ENCODE assay signal across 2 worm cellular contexts in genomic region chrIV:6393329-6393728, ce11.
TF ChIP-seq lines count a peak whose summit lies in the region.

No protein-coding gene starts in this region.

TF ChIP-seq in whole organism, L1 larva, 84 proteins besides CTCF, POLR2A, EP300 and RAD21 (continued from another document):
- peak; percentile 68 to 76 for TF ChIP-seq lsy-2 (tag; optimal IDR thresholded peaks at IDR 0.05; lab: Kevin White, UChicago)
- TF ChIP-seq skn-1 (tag; optimal IDR thresholded peaks at IDR 0.05; lab: Kevin White, UChicago) = peak; percentile 42
- peak; percentile 48 for TF ChIP-seq fkh-10 (GFP tag; optimal IDR thresholded peaks at IDR 0.05; lab: Kevin White, UChicago)
- peak; percentile 42 for TF ChIP-seq swsn-7 (tag; optimal IDR thresholded peaks at IDR 0.05; lab: Kevin White, UChicago)
- TF ChIP-seq dsc-1 (tag; optimal IDR thresholded peaks at IDR 0.05; lab: Kevin White, UChicago) = peak; percentile 79
- TF ChIP-seq jun-1 (tag; optimal IDR thresholded peaks at IDR 0.05; lab: Kevin White, UChicago) = no peak
- TF ChIP-seq nhr-19 (GFP tag; conservative IDR thresholded peaks at IDR 0.05; lab: Robert Waterston, UW) = peak; percentile 47
- TF ChIP-seq lin-35 (GFP tag; optimal IDR thresholded peaks at IDR 0.05; lab: Kevin White, UChicago) = peak in 1 of 2 experiments; percentile 36
- TF ChIP-seq mef-2 (tag; optimal IDR thresholded peaks at IDR 0.05; lab: Kevin White, UChicago) = peak; percentile 43
- peak; percentile 61 for TF ChIP-seq rnt-1 (tag; optimal IDR thresholded peaks at IDR 0.05; lab: Kevin White, UChicago)
- no peak for TF ChIP-seq sptf-1 (tag; optimal IDR thresholded peaks at IDR 0.05; lab: Kevin White, UChicago)
- peak; percentile 44 to 49 for TF ChIP-seq efl-1 (optimal IDR thresholded peaks at IDR 0.05; lab: Kevin White, UChicago)
- TF ChIP-seq efl-1 (GFP tag; optimal IDR thresholded peaks at IDR 0.05 in 1 of 2; lab: Kevin White, UChicago) = peak; percentile 13 to 20
- TF ChIP-seq lir-3 (tag; optimal IDR thresholded peaks at IDR 0.05; lab: Kevin White, UChicago; ENCODE audit: poor library complexity) = peak; percentile 60
- TF ChIP-seq hpl-2 (GFP tag; optimal IDR thresholded peaks at IDR 0.05; lab: Kevin White, UChicago) = no peak
- peak in 2 of 3 experiments; percentile 14 to 26 for TF ChIP-seq dpl-1 (GFP tag; optimal IDR thresholded peaks at IDR 0.05; lab: Kevin White, UChicago)
- TF ChIP-seq nhr-20 (tag; optimal IDR thresholded peaks at IDR 0.05; lab: Kevin White, UChicago) = peak; percentile 42
- peak; percentile 48 for TF ChIP-seq mep-1 (tag; optimal IDR thresholded peaks at IDR 0.05; lab: Kevin White, UChicago)
- no peak for TF ChIP-seq nhr-85 (tag; lab: Kevin White, UChicago)
- TF ChIP-seq tbx-2 (tag; optimal IDR thresholded peaks at IDR 0.05; lab: Kevin White, UChicago) = peak; percentile 47
- TF ChIP-seq nhr-11 (tag; optimal IDR thresholded peaks at IDR 0.05; lab: Kevin White, UChicago) = peak; percentile 25

TF ChIP-seq in whole organism, L2 larva, 48 proteins besides CTCF, POLR2A, EP300 and RAD21 (continued from another document):
- no peak for TF ChIP-seq alr-1 (tag; optimal IDR thresholded peaks at IDR 0.05; lab: Kevin White, UChicago)
- TF ChIP-seq unc-39 (tag; optimal IDR thresholded peaks at IDR 0.05; lab: Kevin White, UChicago) = no peak
- TF ChIP-seq egl-27 (tag; optimal IDR thresholded peaks at IDR 0.05; lab: Kevin White, UChicago) = no peak
- TF ChIP-seq lsy-2 (tag; optimal IDR thresholded peaks at IDR 0.05; lab: Kevin White, UChicago) = peak; percentile 12 to 75
- no peak for TF ChIP-seq mbf-1 (tag; optimal IDR thresholded peaks at IDR 0.05; lab: Kevin White, UChicago)
- TF ChIP-seq ztf-4 (tag; optimal IDR thresholded peaks at IDR 0.05; lab: Kevin White, UChicago) = no peak
- peak; percentile 11 for TF ChIP-seq sem-4 (tag; optimal IDR thresholded peaks at IDR 0.05; lab: Kevin White, UChicago)
- TF ChIP-seq gmeb-1 (tag; optimal IDR thresholded peaks at IDR 0.05; lab: Kevin White, UChicago) = no peak
- peak; percentile 54 for TF ChIP-seq zag-1 (tag; optimal IDR thresholded peaks at IDR 0.05; lab: Kevin White, UChicago)
- no peak for TF ChIP-seq sma-3 (GFP tag; optimal IDR thresholded peaks at IDR 0.05; lab: Kevin White, UChicago)
- no peak for TF ChIP-seq aly-2 (tag; optimal IDR thresholded peaks at IDR 0.05; lab: Kevin White, UChicago)
- peak; percentile 41 for TF ChIP-seq fos-1 (tag; optimal IDR thresholded peaks at IDR 0.05; lab: Kevin White, UChicago)
- peak; percentile 71 for TF ChIP-seq sma-9 (GFP tag; optimal IDR thresholded peaks at IDR 0.05; lab: Kevin White, UChicago)
- no peak for TF ChIP-seq sma-9 (tag; optimal IDR thresholded peaks at IDR 0.05; lab: Kevin White, UChicago)
- TF ChIP-seq C34F6.9 (tag; optimal IDR thresholded peaks at IDR 0.05; lab: Kevin White, UChicago) = peak; percentile 89
- no peak for TF ChIP-seq peb-1 (tag; optimal IDR thresholded peaks at IDR 0.05; lab: Kevin White, UChicago)
- no peak for TF ChIP-seq nhr-11 (tag; optimal IDR thresholded peaks at IDR 0.05; lab: Kevin White, UChicago)
